Worm (Caenorhabditis elegans) whole organism, L1 larva: ENCODE measurements around the gene smg-3.

Experiments
- C34B4.2 ChIP-seq: sonication (generic microtip); optimal IDR thresholded peaks from 2 replicates; lab custom pipeline; 2017; ENCODE audit warnings: mild to moderate bottlenecking, missing genetic modification characterization, missing compliant biosample characterization
- Y116A8C.19 ChIP-seq: sonication (generic microtip); optimal IDR thresholded peaks from 2 replicates; lab custom pipeline; 2016; ENCODE audit warnings: missing compliant biosample characterization, missing genetic modification characterization, borderline replicate concordance
- aha-1 ChIP-seq: fragments of 150-350 bp; optimal IDR thresholded peaks from 2 replicates; lab custom pipeline; 2014; ENCODE audit warnings: missing biosample characterization, missing genetic modification characterization
- aly-2 ChIP-seq: fragments of 150-350 bp; optimal IDR thresholded peaks from 2 replicates; lab custom pipeline; 2014; ENCODE audit warnings: missing biosample characterization, missing genetic modification characterization
- ama-1 ChIP-seq: fragments of 150-350 bp; optimal IDR thresholded peaks from 2 replicates; lab custom pipeline; 2014
- ceh-63 ChIP-seq: fragments of 200-800 bp; sonication (Bioruptor generic); optimal IDR thresholded peaks from 2 replicates; lab custom pipeline; 2018; ENCODE audit warnings: mild to moderate bottlenecking, missing genetic modification characterization, missing compliant biosample characterization
- dsc-1 ChIP-seq: sonication (generic microtip); optimal IDR thresholded peaks from 2 replicates; lab custom pipeline; 2016; ENCODE audit warnings: mild to moderate bottlenecking, missing genetic modification characterization, missing compliant biosample characterization
- egl-27 ChIP-seq, 2 experiments: fragments of 150-350 bp in 1 of 2; sonication (generic microtip); optimal IDR thresholded peaks; 3 replicates each; lab custom pipeline; 2017 to 2018; ENCODE audit warnings: missing biosample characterization in 2 of 2, missing genetic modification characterization in 2 of 2, missing genetic modification reagents in 2 of 2
- fkh-4 ChIP-seq: sonication (generic microtip); optimal IDR thresholded peaks from 2 replicates; lab custom pipeline; 2016; ENCODE audit warnings: missing compliant biosample characterization, missing genetic modification characterization, borderline replicate concordance
- fkh-8 ChIP-seq: sonication (generic microtip); optimal IDR thresholded peaks from 2 replicates; lab custom pipeline; 2016; ENCODE audit warnings: mild to moderate bottlenecking, missing genetic modification characterization, missing compliant biosample characterization
- grh-1 ChIP-seq: fragments of 200-800 bp; sonication (Bioruptor generic); IDR thresholded peaks from 2 replicates; pipeline ENCODE4 v1.3.6; 2022; ENCODE audit warnings: missing genetic modification reagents, missing genetic modification characterization, missing compliant biosample characterization
- hlh-4 ChIP-seq: sonication (generic microtip); optimal IDR thresholded peaks from 2 replicates; lab custom pipeline; 2016; ENCODE audit warnings: mild to moderate bottlenecking, missing genetic modification characterization, missing compliant biosample characterization
- irx-1 ChIP-seq: sonication (generic microtip); optimal IDR thresholded peaks from 2 replicates; lab custom pipeline; 2016; ENCODE audit warnings: missing genetic modification characterization, missing compliant biosample characterization
- isw-1 ChIP-seq: fragments of 200-800 bp; sonication (Bioruptor generic); IDR thresholded peaks from 2 replicates; pipeline ENCODE4 v1.3.6; 2022; ENCODE audit warnings: missing genetic modification characterization, missing compliant biosample characterization
- jun-1 ChIP-seq: fragments of 150-350 bp; optimal IDR thresholded peaks from 2 replicates; lab custom pipeline; 2014; ENCODE audit warnings: missing biosample characterization, missing genetic modification reagents, missing genetic modification characterization
- lin-35 ChIP-seq, 2 experiments: fragments of 150-350 bp; optimal IDR thresholded peaks; 2 replicates each; lab custom pipeline; 2014; ENCODE audit warnings: missing biosample characterization in 2 of 2, missing genetic modification characterization in 2 of 2, missing genetic modification reagents in 2 of 2
- mab-9 ChIP-seq: fragments of 200-800 bp; sonication (Bioruptor generic); IDR thresholded peaks from 2 replicates; pipeline ENCODE4 v1.3.6; 2022; ENCODE audit warnings: missing genetic modification reagents, missing genetic modification characterization, missing compliant biosample characterization
- mdl-1 ChIP-seq, 2 experiments: fragments of 150-350 bp; optimal IDR thresholded peaks; 2 replicates each; lab custom pipeline; 2014 to 2017; ENCODE audit warnings: missing biosample characterization in 2 of 2, missing genetic modification characterization in 2 of 2, inconsistent platforms in 1 of 2
- mef-2 ChIP-seq: fragments of 150-350 bp; optimal IDR thresholded peaks from 2 replicates; lab custom pipeline; 2014; ENCODE audit warnings: missing biosample characterization, missing genetic modification characterization
- nhr-19 ChIP-seq: fragments of 200-800 bp; sonication (Bioruptor generic); conservative IDR thresholded peaks from 2 replicates; pipeline ENCODE4 v1.3.6; 2022; ENCODE audit warnings: missing genetic modification characterization, missing compliant biosample characterization
- nhr-20 ChIP-seq: sonication (generic microtip); optimal IDR thresholded peaks from 2 replicates; lab custom pipeline; 2016; ENCODE audit warnings: mild to moderate bottlenecking, missing genetic modification characterization, missing compliant biosample characterization
- nhr-237 ChIP-seq: fragments of 150-350 bp; optimal IDR thresholded peaks from 2 replicates; lab custom pipeline; 2014; ENCODE audit warnings: missing biosample characterization, missing genetic modification characterization
- nhr-28 ChIP-seq: fragments of 150-350 bp; optimal IDR thresholded peaks from 2 replicates; lab custom pipeline; 2014; ENCODE audit warnings: missing biosample characterization, missing genetic modification characterization
- nhr-71 ChIP-seq: sonication (generic microtip); optimal IDR thresholded peaks from 2 replicates; lab custom pipeline; 2016; ENCODE audit warnings: mild to moderate bottlenecking, missing genetic modification characterization, moderate library complexity, missing compliant biosample characterization
- nhr-84 ChIP-seq: sonication (generic microtip); optimal IDR thresholded peaks from 2 replicates; lab custom pipeline; 2017; ENCODE audit warnings: missing biosample characterization, missing genetic modification characterization
- pqm-1 ChIP-seq: sonication (generic microtip); optimal IDR thresholded peaks from 3 replicates; lab custom pipeline; 2017; ENCODE audit warnings: missing biosample characterization, missing genetic modification characterization
- rnt-1 ChIP-seq: sonication (generic microtip); optimal IDR thresholded peaks from 2 replicates; lab custom pipeline; 2016; ENCODE audit warnings: mild to moderate bottlenecking, missing genetic modification characterization, moderate library complexity, missing compliant biosample characterization
- snpc-4 ChIP-seq: fragments of 150-350 bp; optimal IDR thresholded peaks from 2 replicates; lab custom pipeline; 2014; ENCODE audit warnings: missing biosample characterization, missing genetic modification characterization
- snu-23 ChIP-seq: sonication (generic microtip); optimal IDR thresholded peaks from 2 replicates; lab custom pipeline; 2016; ENCODE audit warnings: missing genetic modification characterization, missing compliant biosample characterization
- sup-37 ChIP-seq: fragments of 200-800 bp; sonication (Bioruptor generic); optimal IDR thresholded peaks from 2 replicates; lab custom pipeline; 2018; ENCODE audit warnings: mild to moderate bottlenecking, missing genetic modification characterization, missing compliant biosample characterization
- tbx-2 ChIP-seq: sonication (generic microtip); optimal IDR thresholded peaks from 2 replicates; lab custom pipeline; 2016; ENCODE audit warnings: missing genetic modification characterization, missing compliant biosample characterization
- tlp-1 ChIP-seq: fragments of 150-350 bp; optimal IDR thresholded peaks from 2 replicates; lab custom pipeline; 2014; ENCODE audit warnings: missing biosample characterization, missing genetic modification characterization
- xbp-1 ChIP-seq: sonication (generic microtip); optimal IDR thresholded peaks from 2 replicates; lab custom pipeline; 2016; ENCODE audit warnings: missing genetic modification characterization, missing compliant biosample characterization
- zag-1 ChIP-seq: fragments of 150-350 bp; optimal IDR thresholded peaks from 2 replicates; lab custom pipeline; 2014; ENCODE audit warnings: missing biosample characterization, missing genetic modification characterization
- ztf-11 ChIP-seq, 2 experiments: sonication (generic microtip); optimal IDR thresholded peaks; 2 replicates each; lab custom pipeline; 2016 to 2017; ENCODE audit warnings: missing genetic modification characterization in 2 of 2, missing biosample characterization in 1 of 2, missing compliant biosample characterization in 1 of 2

The smg-3 gene

DNA sequence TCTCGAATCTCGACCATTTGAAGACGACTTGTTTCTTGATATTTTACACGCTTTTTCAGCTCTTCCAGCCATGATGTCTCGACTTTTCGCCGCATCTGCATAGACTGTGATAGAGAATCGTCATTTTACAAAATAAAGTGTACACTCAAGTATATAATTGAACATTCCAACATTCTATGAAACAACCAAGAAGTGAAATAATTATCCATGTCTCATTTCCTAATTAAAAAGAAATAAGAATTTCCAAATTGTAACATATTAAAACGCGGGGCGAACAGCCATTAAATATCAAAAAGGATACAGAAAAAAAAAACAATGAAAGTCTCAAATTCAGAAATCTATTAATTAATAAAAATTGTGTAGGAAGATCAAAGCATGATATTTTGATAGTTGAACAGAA lies at the start of gene smg-3:
Gene smg-3, minus strand, starts transcription at position 101 of the 400 bp plus-strand sequence.
- no peak for TF ChIP-seq grh-1
- TF ChIP-seq nhr-237 (tag; lab: Kevin White, UChicago) = no peak
- no peak for TF ChIP-seq mef-2
- TF ChIP-seq C34B4.2 (tag; lab: Kevin White, UChicago) = no peak
- TF ChIP-seq sup-37 (GFP tag; lab: Kevin White, UChicago) = no peak
- no peak for TF ChIP-seq snpc-4 (tag; lab: Kevin White, UChicago)
- no peak for TF ChIP-seq nhr-19
- no peak for TF ChIP-seq nhr-28 (tag; lab: Kevin White, UChicago)
- TF ChIP-seq tbx-2 (tag; lab: Kevin White, UChicago) = no peak
- no peak for TF ChIP-seq nhr-84 (tag; lab: Kevin White, UChicago)
- TF ChIP-seq zag-1 = no peak
- TF ChIP-seq lin-35 (GFP tag; optimal IDR thresholded peaks at IDR 0.05; lab: Kevin White, UChicago) = no peak
- TF ChIP-seq egl-27 (tag; optimal IDR thresholded peaks at IDR 0.05; lab: Kevin White, UChicago) = no peak
- TF ChIP-seq fkh-8 (tag; lab: Kevin White, UChicago) = no peak
- TF ChIP-seq aha-1 (tag; lab: Kevin White, UChicago) = no peak
- no peak for TF ChIP-seq hlh-4 (tag; lab: Kevin White, UChicago)
- no peak for TF ChIP-seq mab-9 (GFP tag; lab: Robert Waterston, UW)

DNA sequence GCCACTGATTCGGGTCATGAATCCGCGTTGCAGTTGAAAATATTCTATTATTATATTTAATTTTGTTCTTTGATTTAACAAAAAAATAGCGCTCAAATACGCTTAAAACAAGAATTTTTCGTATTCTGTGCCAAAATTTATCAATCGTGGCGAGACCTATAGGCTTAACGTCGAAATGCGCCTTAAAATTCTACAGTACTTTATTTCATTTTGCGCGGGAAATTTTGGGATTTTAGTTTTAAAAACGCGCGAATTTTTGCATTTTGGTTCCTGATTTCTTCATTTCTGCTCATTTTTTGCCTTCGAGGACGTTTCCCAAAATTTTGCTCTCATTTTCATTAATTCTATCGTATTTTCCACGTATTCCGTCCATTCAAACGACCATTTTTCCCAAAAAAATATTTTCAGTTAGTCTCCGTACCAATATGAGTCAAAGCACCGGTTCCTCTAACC lies 48.3 kb upstream of the smg-3 start, which contains the start of gene puf-11:
Gene puf-11, plus strand, starts transcription at position 403 of the 453 bp plus-strand sequence.
- TF ChIP-seq sup-37 (GFP tag; lab: Kevin White, UChicago) (no peak), dsc-1 (tag; lab: Kevin White, UChicago) (no peak), tbx-2 (tag; lab: Kevin White, UChicago) (no peak), ceh-63 (no peak), ama-1 (lab: Kevin White, UChicago) (no peak), fkh-4 (tag; lab: Kevin White, UChicago) (no peak), snpc-4 (tag; lab: Kevin White, UChicago) (no peak), xbp-1 (tag; lab: Kevin White, UChicago) (no peak), nhr-19 (no peak), aly-2 (tag; lab: Kevin White, UChicago) (no peak), lin-35 (GFP tag; optimal IDR thresholded peaks at IDR 0.05; lab: Kevin White, UChicago) (no peak), grh-1 (no peak), Y116A8C.19 (tag; lab: Kevin White, UChicago) (no peak), ztf-11 (tag; optimal IDR thresholded peaks at IDR 0.05; lab: Kevin White, UChicago) (no peak), rnt-1 (tag; lab: Kevin White, UChicago) (no peak), jun-1 (tag; lab: Kevin White, UChicago) (no peak), nhr-20 (tag; lab: Kevin White, UChicago) (no peak)

- TF ChIP-seq pqm-1 = no peak
- TF ChIP-seq grh-1 = no peak
- TF ChIP-seq mab-9 (GFP tag; lab: Robert Waterston, UW) = no peak
- TF ChIP-seq lin-35 (GFP tag; optimal IDR thresholded peaks at IDR 0.05; lab: Kevin White, UChicago) = no peak
- TF ChIP-seq sup-37 (GFP tag; lab: Kevin White, UChicago) = no peak
- no peak for TF ChIP-seq fkh-4 (tag; lab: Kevin White, UChicago)
- TF ChIP-seq irx-1 (tag; lab: Kevin White, UChicago) = no peak
- no peak for TF ChIP-seq isw-1
Measured at ce11 chrIV:6419031-6419582, 46.2 kb upstream of the smg-3 start, which contains the start of the genes Y73B6BL.23 and htp-2. TSS of gene Y73B6BL.23 (minus strand) at chrIV:6419081. TSS of gene htp-2 (plus strand) at chrIV:6419522.

ce11 chrIV:6417612-6418011 lies 44.7 kb upstream of the smg-3 start:
- TF ChIP-seq snu-23 = no peak
- no peak for TF ChIP-seq mdl-1 (tag; optimal IDR thresholded peaks at IDR 0.05; lab: Kevin White, UChicago)
- TF ChIP-seq nhr-71 (tag; lab: Kevin White, UChicago) = no peak
- TF ChIP-seq lin-35 (GFP tag; optimal IDR thresholded peaks at IDR 0.05; lab: Kevin White, UChicago) = no peak
- no peak for TF ChIP-seq tlp-1
